Fruit fly (Drosophila melanogaster): ENCODE results near the gene CG10864.

Gene CG10864

DNA sequence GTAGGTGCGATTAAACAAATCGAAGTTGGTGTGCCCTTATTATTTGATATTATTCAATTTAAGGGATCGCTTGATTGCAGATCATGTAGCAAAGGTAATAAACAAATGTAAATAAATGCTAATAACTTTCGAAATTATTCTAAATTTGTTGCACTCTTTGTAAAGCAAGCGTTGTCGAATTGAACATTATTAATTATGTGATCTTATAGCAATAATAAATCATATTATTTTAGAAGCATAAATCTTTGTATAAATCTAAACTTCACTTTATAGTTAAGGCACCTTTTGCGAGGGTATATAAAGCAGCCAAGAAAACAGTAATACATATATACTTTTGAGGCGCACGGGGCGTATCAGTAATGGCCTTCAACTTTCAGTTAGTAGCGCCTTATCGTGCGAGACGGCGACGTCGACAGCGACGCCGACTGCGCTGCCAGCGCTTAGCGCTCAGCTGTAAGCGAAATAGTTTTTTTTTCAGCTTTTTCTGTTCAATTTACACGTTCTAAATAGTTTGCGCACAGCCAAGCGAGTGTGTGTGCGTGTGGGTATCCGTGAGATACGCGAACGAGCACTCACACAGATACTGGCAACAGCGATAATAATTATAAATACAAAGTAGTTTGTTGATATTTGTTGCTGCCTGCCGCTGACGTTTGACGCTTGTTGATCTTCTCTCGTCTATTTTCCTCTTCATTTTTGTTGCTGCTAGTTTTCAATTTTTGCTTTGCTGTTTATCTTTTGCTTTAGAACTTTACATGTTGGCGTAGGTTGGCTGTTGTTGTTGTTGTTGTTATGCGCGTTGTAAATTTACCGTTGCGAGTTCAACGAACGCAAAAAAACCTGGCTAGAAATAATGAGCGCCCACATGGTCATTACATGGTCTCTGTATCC lies 27.6 kb upstream of the CG10864 start (continued):
- TF ChIP-seq Hmr (GFP tag; optimal IDR thresholded peaks at IDR 0.05) (peak; percentile 64), CTCF (GFP tag; optimal IDR thresholded peaks at IDR 0.05) (no peak), CG30431 (GFP tag; optimal IDR thresholded peaks at IDR 0.05) (peak; percentile 1), CG33213 (GFP tag; optimal IDR thresholded peaks at IDR 0.05) (peak; percentile 56), CG4328 (GFP tag; optimal IDR thresholded peaks at IDR 0.05) (peak; percentile 71), CG9215 (GFP tag; IDR thresholded peaks at IDR 0.05) (peak; percentile 55), CG9797 (GFP tag; optimal IDR thresholded peaks at IDR 0.05) (no peak), sisA (GFP tag; IDR thresholded peaks at IDR 0.05) (no peak)

dm6 chr3R:18438181-18438826 lies 26.9 kb upstream of the CG10864 start:
- TF ChIP-seq rib (GFP tag; IDR thresholded peaks at IDR 0.05) (peak; percentile 26; the same call in 1 of the 2 replicates), Dip2 (GFP tag; IDR thresholded peaks at IDR 0.05) (no peak), cg (GFP tag; optimal IDR thresholded peaks at IDR 0.05) (no peak), crol (GFP tag; IDR thresholded peaks at IDR 0.05) (no peak), CG17359 (tag; optimal IDR thresholded peaks at IDR 0.05) (peak; percentile 6), CG1603 (tag; optimal IDR thresholded peaks at IDR 0.05) (peak; percentile 40), grn (GFP tag; optimal IDR thresholded peaks at IDR 0.05) (peak; percentile 59), CG14710 (tag; optimal IDR thresholded peaks at IDR 0.05) (no peak), hkb (optimal IDR thresholded peaks at IDR 0.05) (no peak), hkb (GFP tag; IDR thresholded peaks at IDR 0.05) (no peak), dpn (GFP tag; optimal IDR thresholded peaks at IDR 0.05) (no peak), cad (GFP tag; optimal IDR thresholded peaks at IDR 0.05) (no peak), Sox102F (GFP tag; optimal IDR thresholded peaks at IDR 0.05) (peak; percentile 41), CG6683 (GFP tag; optimal IDR thresholded peaks at IDR 0.05) (no peak), gce (GFP tag; IDR thresholded peaks at IDR 0.05) (0 out of 3 replicates have a peak, but pooled peaks have one; percentile 4), ttk (GFP tag; IDR thresholded peaks at IDR 0.05) (no peak), CG6791 (GFP tag; IDR thresholded peaks at IDR 0.05; ENCODE audit: partially characterized antibody) (no peak), HLH3B (GFP tag; IDR thresholded peaks at IDR 0.05) (no peak), fd64A (GFP tag; optimal IDR thresholded peaks at IDR 0.05) (peak; percentile 1), CG13287 (GFP tag; IDR thresholded peaks at IDR 0.05; ENCODE audit: partially characterized antibody) (no peak), fd96Cb (tag; optimal IDR thresholded peaks at IDR 0.05) (peak; percentile 8), trh (GFP tag; optimal IDR thresholded peaks at IDR 0.05) (no peak), sob (GFP tag; IDR thresholded peaks at IDR 0.05) (no peak), CG7786 (GFP tag; optimal IDR thresholded peaks at IDR 0.05) (no peak), stc (GFP tag; IDR thresholded peaks at IDR 0.05) (no peak), HHEX (GFP tag; optimal IDR thresholded peaks at IDR 0.05) (no peak), Blimp-1 (GFP tag; optimal IDR thresholded peaks at IDR 0.05) (peak; percentile 58), twi (tag; optimal IDR thresholded peaks at IDR 0.05) (no peak), CG11696 (GFP tag; IDR thresholded peaks at IDR 0.05) (no peak), kah (GFP tag; optimal IDR thresholded peaks at IDR 0.05) (no peak), CG6254 (GFP tag; optimal IDR thresholded peaks at IDR 0.05) (no peak), corto (GFP tag; optimal IDR thresholded peaks at IDR 0.05) (no peak), CG3407 (GFP tag; optimal IDR thresholded peaks at IDR 0.05) (peak; percentile 40), CG1792 (GFP tag; optimal IDR thresholded peaks at IDR 0.05) (peak; percentile 7), CG3726 (GFP tag; IDR thresholded peaks at IDR 0.05) (no peak), gem (tag; optimal IDR thresholded peaks at IDR 0.05) (peak; percentile 15), hth (optimal IDR thresholded peaks at IDR 0.05) (no peak), zfh1 (GFP tag; IDR thresholded peaks at IDR 0.05) (peak; percentile 17; the same call in 1 of the 3 replicates), Nf-YA (GFP tag; IDR thresholded peaks at IDR 0.05) (no peak), CG11560 (tag; IDR thresholded peaks at IDR 0.05) (no peak)

Measured in whole organism, embryonic.